Worm (Caenorhabditis elegans) whole organism, young adult: Measurements from ENCODE around the gene nspc-13.

Source experiments
- B0336.3 ChIP-seq: fragments of 200-800 bp; sonication (Bioruptor generic); IDR thresholded peaks from 2 replicates; pipeline ENCODE4 v1.3.6; 2022; ENCODE audit warnings: missing genetic modification characterization, missing compliant biosample characterization
- F10E7.11 ChIP-seq: sonication (generic microtip); optimal IDR thresholded peaks from 2 replicates; lab custom pipeline; 2017; ENCODE audit warnings: mild to moderate bottlenecking, missing genetic modification characterization, moderate library complexity, missing compliant biosample characterization
- F49E8.2 ChIP-seq: sonication (generic microtip); optimal IDR thresholded peaks from 3 replicates; lab custom pipeline; 2017; ENCODE audit warnings: missing genetic modification characterization, mild to moderate bottlenecking, missing compliant biosample characterization, antibody characterized with exemption, moderate library complexity; ENCODE audit not compliant: insufficient read depth
- F57A8.1 ChIP-seq: fragments of 200-800 bp; sonication (Bioruptor generic); optimal IDR thresholded peaks from 2 replicates; lab custom pipeline; 2018; ENCODE audit warnings: mild to moderate bottlenecking, missing genetic modification characterization, moderate library complexity, missing compliant biosample characterization
- Y53G8AR.9 ChIP-seq: fragments of 200-800 bp; sonication (Bioruptor generic); conservative IDR thresholded peaks from 2 replicates; pipeline ENCODE4 v1.3.6; 2022; ENCODE audit warnings: missing genetic modification reagents, missing genetic modification characterization, missing compliant biosample characterization
- Y67H2A.10 ChIP-seq: fragments of 200-800 bp; sonication (Bioruptor generic); conservative IDR thresholded peaks from 2 replicates; pipeline ENCODE4 v1.3.6; 2022; ENCODE audit warnings: missing genetic modification reagents, missing genetic modification characterization, missing compliant biosample characterization
- aptf-3 ChIP-seq: fragments of 200-800 bp; sonication (Bioruptor generic); IDR thresholded peaks from 2 replicates; pipeline ENCODE4 v1.3.6; 2022; ENCODE audit warnings: missing genetic modification characterization, missing compliant biosample characterization
- ceh-91 ChIP-seq: fragments of 200-800 bp; sonication (Bioruptor generic); IDR thresholded peaks from 2 replicates; pipeline ENCODE4 v1.3.6; 2022; ENCODE audit warnings: missing genetic modification reagents, missing genetic modification characterization, missing compliant biosample characterization
- egrh-3 ChIP-seq: fragments of 200-800 bp; sonication (Bioruptor generic); IDR thresholded peaks from 2 replicates; pipeline ENCODE4 v1.3.6; 2022; ENCODE audit warnings: missing genetic modification reagents, missing genetic modification characterization, missing compliant biosample characterization
- hlh-26 ChIP-seq: fragments of 200-800 bp; sonication (Bioruptor generic); conservative IDR thresholded peaks from 2 replicates; pipeline ENCODE4 v1.3.6; 2022; ENCODE audit warnings: missing genetic modification reagents, missing genetic modification characterization, missing compliant biosample characterization
- hrde-1 ChIP-seq: sonication (generic microtip); optimal IDR thresholded peaks from 2 replicates; lab custom pipeline; 2016; ENCODE audit warnings: missing genetic modification characterization, mild to moderate bottlenecking, missing compliant biosample characterization, moderate library complexity, missing genotype, missing genetic modification reagents, borderline replicate concordance
- let-607 ChIP-seq, 2 experiments: fragments of 200-800 bp in 1 of 2; sonication (Bioruptor generic) in 1 of 2; sonication (generic microtip) in 1 of 2; optimal IDR thresholded peaks; 2 replicates each; lab custom pipeline; 2016 to 2018; ENCODE audit warnings: mild to moderate bottlenecking in 2 of 2, missing compliant biosample characterization in 2 of 2, missing genetic modification characterization in 2 of 2, moderate library complexity in 2 of 2, missing genotype in 1 of 2
- madf-10 ChIP-seq: sonication (generic microtip); optimal IDR thresholded peaks from 2 replicates; lab custom pipeline; 2016; ENCODE audit warnings: mild to moderate bottlenecking, missing genetic modification characterization, missing compliant biosample characterization
- madf-3 ChIP-seq: fragments of 200-800 bp; sonication (Bioruptor generic); IDR thresholded peaks from 2 replicates; pipeline ENCODE4 v1.3.6; 2022; ENCODE audit warnings: missing genetic modification reagents, missing genetic modification characterization, missing compliant biosample characterization
- madf-8 ChIP-seq: fragments of 200-800 bp; sonication (Bioruptor generic); conservative IDR thresholded peaks from 2 replicates; pipeline ENCODE4 v1.3.6; 2022; ENCODE audit warnings: missing genetic modification reagents, missing genetic modification characterization, missing compliant biosample characterization
- nfyb-1 ChIP-seq: fragments of 200-800 bp; sonication (Bioruptor generic); IDR thresholded peaks from 2 replicates; pipeline ENCODE4 v1.3.6; 2022; ENCODE audit warnings: missing genetic modification reagents, missing genetic modification characterization, missing compliant biosample characterization
- nhr-179 ChIP-seq: sonication (generic microtip); optimal IDR thresholded peaks from 2 replicates; lab custom pipeline; 2016; ENCODE audit warnings: mild to moderate bottlenecking, missing genetic modification characterization, missing compliant biosample characterization
- sdz-38 ChIP-seq: sonication (generic microtip); optimal IDR thresholded peaks from 2 replicates; lab custom pipeline; 2016; ENCODE audit warnings: missing genotype, missing genetic modification characterization, missing compliant biosample characterization
- somi-1 ChIP-seq: fragments of 200-800 bp; sonication (Bioruptor generic); optimal IDR thresholded peaks from 2 replicates; lab custom pipeline; 2018; ENCODE audit warnings: mild to moderate bottlenecking, missing genetic modification characterization, missing compliant biosample characterization
- sptf-2 ChIP-seq: fragments of 200-800 bp; sonication (Bioruptor generic); optimal IDR thresholded peaks from 2 replicates; lab custom pipeline; 2018; ENCODE audit warnings: mild to moderate bottlenecking, missing genetic modification characterization, missing compliant biosample characterization
- zfh-2 ChIP-seq: fragments of 200-800 bp; sonication (Bioruptor generic); conservative IDR thresholded peaks from 2 replicates; pipeline ENCODE4 v1.3.6; 2022; ENCODE audit warnings: missing genetic modification reagents, missing genetic modification characterization, missing compliant biosample characterization
- zim-3 ChIP-seq: sonication (generic microtip); optimal IDR thresholded peaks from 2 replicates; lab custom pipeline; 2017; ENCODE audit warnings: mild to moderate bottlenecking, missing genetic modification characterization, moderate library complexity, missing compliant biosample characterization
- ztf-6 ChIP-seq: fragments of 200-800 bp; sonication (Bioruptor generic); IDR thresholded peaks from 2 replicates; pipeline ENCODE4 v1.3.6; 2022; ENCODE audit warnings: missing genetic modification reagents, missing genetic modification characterization, missing compliant biosample characterization

The nspc-13 gene

ce11 chrX:12404729-12405128, 47.5 kb downstream of the nspc-13 start:
- TF ChIP-seq madf-8 (GFP tag; lab: Robert Waterston, UW) (no peak), Y67H2A.10 (GFP tag; lab: Robert Waterston, UW) (no peak), F49E8.2 (tag; lab: Kevin White, UChicago) (no peak)

ce11 chrX:12406037-12406436, 48.8 kb downstream of the nspc-13 start:
- no peak for TF ChIP-seq ztf-6 (GFP tag; lab: Robert Waterston, UW)
- TF ChIP-seq let-607 (tag; optimal IDR thresholded peaks at IDR 0.05; lab: Kevin White, UChicago), result no peak
- no peak for TF ChIP-seq nhr-179
- peak; percentile 81 for TF ChIP-seq zfh-2
- TF ChIP-seq egrh-3 (GFP tag; lab: Robert Waterston, UW), result peak; percentile 53; the same call in 1 of the 2 replicates
- no peak for TF ChIP-seq aptf-3 (GFP tag; lab: Robert Waterston, UW)

- TF ChIP-seq F10E7.11 (tag; lab: Kevin White, UChicago) (no peak), zim-3 (tag; lab: Kevin White, UChicago) (no peak), Y53G8AR.9 (GFP tag; lab: Robert Waterston, UW) (no peak), madf-3 (GFP tag; lab: Robert Waterston, UW) (no peak), hlh-26 (GFP tag; lab: Robert Waterston, UW) (no peak), hrde-1 (tag; lab: Kevin White, UChicago) (no peak), nfyb-1 (no peak), ceh-91 (GFP tag; lab: Robert Waterston, UW) (no peak), B0336.3 (GFP tag; lab: Robert Waterston, UW) (no peak), sdz-38 (tag; lab: Kevin White, UChicago) (no peak), madf-10 (tag; lab: Kevin White, UChicago) (no peak), sptf-2 (GFP tag; lab: Kevin White, UChicago) (no peak)
These were observed 49.4 kb downstream of the nspc-13 start for ce11 chrX:12406592-12406991.

ce11 chrX:12407297-12407696, 50.1 kb downstream of the nspc-13 start:
- TF ChIP-seq somi-1 (GFP tag; lab: Kevin White, UChicago), result no peak
- peak; percentile 69 for TF ChIP-seq zfh-2
- TF ChIP-seq F57A8.1 (GFP tag; lab: Kevin White, UChicago), result no peak
